Fruit fly (Drosophila melanogaster): Measurements from ENCODE around the gene Tdh.

Tdh gene

DNA sequence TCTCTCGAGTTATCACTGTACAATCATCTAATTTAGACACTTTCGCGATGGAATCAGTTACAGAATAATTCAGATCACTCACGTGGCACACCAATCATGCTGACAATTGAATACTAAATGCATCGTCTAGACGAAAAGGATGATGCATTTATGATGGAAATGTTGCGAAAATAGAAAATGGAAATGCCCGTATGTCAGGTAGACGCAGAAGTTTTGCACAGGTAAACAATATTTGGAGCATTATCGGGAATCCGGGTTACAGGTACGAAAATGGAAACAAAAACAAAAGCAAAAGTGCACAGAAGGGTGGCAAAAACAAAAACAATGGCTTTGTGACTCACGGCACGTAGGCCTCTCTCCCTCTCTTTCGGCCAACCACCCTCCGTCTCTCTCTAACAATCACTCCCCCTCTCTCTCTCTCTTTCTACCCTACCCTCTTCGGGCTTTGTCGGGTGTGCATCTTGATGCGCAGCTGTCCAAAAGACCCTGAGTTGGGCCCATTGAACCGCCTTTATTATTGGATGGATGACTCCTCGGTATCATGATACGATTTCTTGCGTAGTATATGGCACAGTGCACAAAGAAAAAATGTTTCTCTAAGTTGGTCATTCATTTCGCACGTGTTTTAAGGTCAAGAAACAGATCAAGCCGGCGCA lies 50.6 kb downstream of the Tdh start (continued):
- TF ChIP-seq kni (GFP tag; optimal IDR thresholded peaks at IDR 0.05): peak; percentile 49
- peak; percentile 45; the same call in 1 of the 2 replicates for TF ChIP-seq rib (GFP tag; IDR thresholded peaks at IDR 0.05)
- no peak for TF ChIP-seq CG9797 (GFP tag; optimal IDR thresholded peaks at IDR 0.05)
- peak; percentile 76 for TF ChIP-seq crol (GFP tag; IDR thresholded peaks at IDR 0.05)
- 0 out of 3 replicates have a peak, but pooled peaks have one; percentile 28 for TF ChIP-seq CG16813 (GFP tag; IDR thresholded peaks at IDR 0.05; ENCODE audit: partially characterized antibody)
- peak; percentile 92 for TF ChIP-seq CG13894 (tag; optimal IDR thresholded peaks at IDR 0.05)
- no peak for TF ChIP-seq ro (GFP tag; IDR thresholded peaks at IDR 0.05)
- TF ChIP-seq row (GFP tag; IDR thresholded peaks at IDR 0.05): no peak
- peak; percentile 22 for TF ChIP-seq CG11723 (GFP tag; optimal IDR thresholded peaks at IDR 0.05)
- TF ChIP-seq CG2199 (GFP tag; IDR thresholded peaks at IDR 0.05): peak; percentile 86
- no peak for TF ChIP-seq CG13296 (GFP tag; optimal IDR thresholded peaks at IDR 0.05)
- no peak for TF ChIP-seq tin (GFP tag; optimal IDR thresholded peaks at IDR 0.05)
- peak; percentile 58 for TF ChIP-seq Kr (GFP tag; optimal IDR thresholded peaks at IDR 0.05)
- TF ChIP-seq CG4360 (GFP tag; IDR thresholded peaks at IDR 0.05): peak; percentile 45; the same call in 1 of the 2 replicates
- peak; percentile 27 for TF ChIP-seq nom (GFP tag; optimal IDR thresholded peaks at IDR 0.05)
- peak; percentile 2 for TF ChIP-seq ac (GFP tag; optimal IDR thresholded peaks at IDR 0.05)
- peak; percentile 43; the same call in 1 of the 3 replicates for TF ChIP-seq CG6791 (GFP tag; IDR thresholded peaks at IDR 0.05; ENCODE audit: partially characterized antibody)
- TF ChIP-seq hkb (optimal IDR thresholded peaks at IDR 0.05): no peak
- peak; percentile 33; the same call in 1 of the 2 replicates for TF ChIP-seq hkb (GFP tag; IDR thresholded peaks at IDR 0.05)
- TF ChIP-seq gsb (GFP tag; IDR thresholded peaks at IDR 0.05): no peak
- TF ChIP-seq abd-A (tag; optimal IDR thresholded peaks at IDR 0.05): peak; percentile 23
- TF ChIP-seq CG12071 (GFP tag; optimal IDR thresholded peaks at IDR 0.05): peak; percentile 31
- TF ChIP-seq cad (GFP tag; optimal IDR thresholded peaks at IDR 0.05): peak; percentile 46
- TF ChIP-seq ttk (GFP tag; IDR thresholded peaks at IDR 0.05): peak; percentile 63
- no peak for TF ChIP-seq CG12744 (GFP tag; optimal IDR thresholded peaks at IDR 0.05)
- TF ChIP-seq HLH54F (GFP tag; optimal IDR thresholded peaks at IDR 0.05): no peak
- peak; percentile 54 for TF ChIP-seq da (GFP tag; optimal IDR thresholded peaks at IDR 0.05)
- peak; percentile 14 for TF ChIP-seq nerfin-1 (tag; optimal IDR thresholded peaks at IDR 0.05)
- TF ChIP-seq Hr51 (GFP tag; optimal IDR thresholded peaks at IDR 0.05): no peak
- no peak for TF ChIP-seq CG1233 (GFP tag; optimal IDR thresholded peaks at IDR 0.05)
- peak; percentile 63; the same call in 1 of the 2 replicates for TF ChIP-seq seq (GFP tag; IDR thresholded peaks at IDR 0.05)
- peak; percentile 8 for TF ChIP-seq CG2875 (GFP tag; optimal IDR thresholded peaks at IDR 0.05)
- no peak for TF ChIP-seq cato (GFP tag; optimal IDR thresholded peaks at IDR 0.05; ENCODE audit: borderline replicate concordance)
- no peak for TF ChIP-seq CG6272 (GFP tag; IDR thresholded peaks at IDR 0.05)
- TF ChIP-seq Atf-2 (GFP tag; optimal IDR thresholded peaks at IDR 0.05): no peak
- peak; percentile 66 to 70 for TF ChIP-seq Trl (optimal IDR thresholded peaks at IDR 0.05)
- no peak for TF ChIP-seq Trl (GFP tag; optimal IDR thresholded peaks at IDR 0.05)
- TF ChIP-seq ci (GFP tag; IDR thresholded peaks at IDR 0.05): peak; percentile 41; the same call in 2 of the 3 replicates
- no peak for TF ChIP-seq GATAe (GFP tag; conservative IDR thresholded peaks at IDR 0.05)
- TF ChIP-seq Mad (GFP tag; optimal IDR thresholded peaks at IDR 0.05): no peak
- TF ChIP-seq CG11560 (tag; IDR thresholded peaks at IDR 0.05): no peak
- TF ChIP-seq CG8290 (GFP tag; optimal IDR thresholded peaks at IDR 0.05): no peak
- peak; percentile 3 to 39 for TF ChIP-seq CG8290 (tag; optimal IDR thresholded peaks at IDR 0.05)
- peak; percentile 39 for TF ChIP-seq CG8388 (GFP tag; optimal IDR thresholded peaks at IDR 0.05)
- TF ChIP-seq ewg (GFP tag; optimal IDR thresholded peaks at IDR 0.05): peak; percentile 27
- TF ChIP-seq CG4820 (GFP tag; optimal IDR thresholded peaks at IDR 0.05): no peak
- TF ChIP-seq grn (GFP tag; optimal IDR thresholded peaks at IDR 0.05): no peak
- TF ChIP-seq CG2202 (tag; optimal IDR thresholded peaks at IDR 0.05): no peak
- peak; percentile 64 for TF ChIP-seq zen (tag; optimal IDR thresholded peaks at IDR 0.05)
- TF ChIP-seq tll (GFP tag; optimal IDR thresholded peaks at IDR 0.05): peak in 1 of 2 experiments; percentile 99
